Fruit fly (Drosophila melanogaster) whole organism, adult: ENCODE measurements around the gene CG12071.

Source experiments
- CG11617 ChIP-seq: fragments of 200-800 bp; sonication (Bioruptor generic); optimal IDR thresholded peaks from 2 replicates; lab custom pipeline; 2017; ENCODE audit warnings: mild to moderate bottlenecking, missing biosample characterization, missing genetic modification reagents, missing genetic modification characterization
- CG12768 ChIP-seq: fragments of 200-800 bp; sonication (Bioruptor generic); optimal IDR thresholded peaks from 2 replicates; lab custom pipeline; 2017; ENCODE audit warnings: missing biosample characterization, missing genetic modification characterization, mild to moderate bottlenecking, moderate library complexity, missing genetic modification reagents
- CG14711 ChIP-seq: fragments of 200-800 bp; sonication (Bioruptor generic); optimal IDR thresholded peaks from 2 replicates; lab custom pipeline; 2018; ENCODE audit warnings: missing biosample characterization, mild to moderate bottlenecking, missing genetic modification characterization, moderate library complexity
- CG1620 ChIP-seq: fragments of 200-800 bp; sonication (Bioruptor generic); optimal IDR thresholded peaks from 2 replicates; lab custom pipeline; 2016; ENCODE audit warnings: missing biosample characterization, missing genetic modification characterization
- CG33017 ChIP-seq: fragments of 200-800 bp; sonication (Bioruptor generic); optimal IDR thresholded peaks from 2 replicates; lab custom pipeline; 2018; ENCODE audit warnings: missing biosample characterization, mild to moderate bottlenecking, missing genetic modification characterization, moderate library complexity
- CG5204 ChIP-seq: fragments of 200-800 bp; sonication (Bioruptor generic); optimal IDR thresholded peaks from 2 replicates; lab custom pipeline; 2016; ENCODE audit warnings: missing biosample characterization, missing genetic modification characterization
- CG7045 ChIP-seq: fragments of 200-800 bp; sonication (Bioruptor generic); optimal IDR thresholded peaks from 2 replicates; lab custom pipeline; 2017; ENCODE audit warnings: missing biosample characterization, mild to moderate bottlenecking, missing genetic modification characterization
- CG7101 ChIP-seq: fragments of 200-800 bp; sonication (Bioruptor generic); optimal IDR thresholded peaks from 2 replicates; lab custom pipeline; 2018; ENCODE audit warnings: missing biosample characterization, mild to moderate bottlenecking, missing genetic modification characterization, moderate library complexity
- Clk ChIP-seq: fragments of 200-800 bp; sonication (Bioruptor generic); optimal IDR thresholded peaks from 2 replicates; lab custom pipeline; 2017; ENCODE audit warnings: missing biosample characterization, missing genetic modification characterization
- Crg-1 ChIP-seq: fragments of 200-800 bp; sonication (Bioruptor generic); optimal IDR thresholded peaks from 2 replicates; lab custom pipeline; 2016; ENCODE audit warnings: missing biosample characterization, missing genetic modification characterization
- Hr96 ChIP-seq: fragments of 200-800 bp; sonication (Bioruptor generic); optimal IDR thresholded peaks from 2 replicates; lab custom pipeline; 2016; ENCODE audit warnings: missing biosample characterization, missing genetic modification characterization
- Mnt ChIP-seq: fragments of 200-800 bp; sonication (Bioruptor generic); optimal IDR thresholded peaks from 2 replicates; lab custom pipeline; 2016; ENCODE audit warnings: missing biosample characterization, mild to moderate bottlenecking, missing genetic modification characterization
- bab1 ChIP-seq: fragments of 200-800 bp; sonication (Bioruptor generic); optimal IDR thresholded peaks from 3 replicates; lab custom pipeline; 2019; ENCODE audit warnings: missing biosample characterization, mild to moderate bottlenecking, missing genetic modification characterization, moderate library complexity
- cic ChIP-seq: fragments of 200-800 bp; sonication (Bioruptor generic); optimal IDR thresholded peaks from 2 replicates; lab custom pipeline; 2017; ENCODE audit warnings: missing biosample characterization, mild to moderate bottlenecking, missing genetic modification characterization, moderate library complexity
- cnc ChIP-seq, 2 experiments: fragments of >200 bp; optimal IDR thresholded peaks; 2 replicates each; lab custom pipeline; 2017
- kay ChIP-seq: fragments of 200-800 bp; sonication (Bioruptor generic); peaks from one replicate; lab custom pipeline; 2016; ENCODE audit warnings: missing biosample characterization, missing genetic modification characterization, borderline replicate concordance
- ovo ChIP-seq: fragments of 200-800 bp; sonication (Bioruptor generic); optimal IDR thresholded peaks from 2 replicates; lab custom pipeline; 2016; ENCODE audit warnings: missing biosample characterization, missing genetic modification characterization
- pad ChIP-seq: fragments of 200-800 bp; sonication (Bioruptor generic); optimal IDR thresholded peaks from 3 replicates; lab custom pipeline; 2017; ENCODE audit warnings: missing biosample characterization, missing genetic modification characterization, mild to moderate bottlenecking, moderate library complexity, missing genetic modification reagents
- tj ChIP-seq: fragments of 200-800 bp; sonication (Bioruptor generic); optimal IDR thresholded peaks from 3 replicates; lab custom pipeline; 2017; ENCODE audit warnings: missing biosample characterization, mild to moderate bottlenecking, missing genetic modification characterization, moderate library complexity
- toe ChIP-seq: fragments of 200-800 bp; sonication (Bioruptor generic); optimal IDR thresholded peaks from 2 replicates; lab custom pipeline; 2016; ENCODE audit warnings: missing biosample characterization, missing genetic modification characterization

The CG12071 gene

DNA sequence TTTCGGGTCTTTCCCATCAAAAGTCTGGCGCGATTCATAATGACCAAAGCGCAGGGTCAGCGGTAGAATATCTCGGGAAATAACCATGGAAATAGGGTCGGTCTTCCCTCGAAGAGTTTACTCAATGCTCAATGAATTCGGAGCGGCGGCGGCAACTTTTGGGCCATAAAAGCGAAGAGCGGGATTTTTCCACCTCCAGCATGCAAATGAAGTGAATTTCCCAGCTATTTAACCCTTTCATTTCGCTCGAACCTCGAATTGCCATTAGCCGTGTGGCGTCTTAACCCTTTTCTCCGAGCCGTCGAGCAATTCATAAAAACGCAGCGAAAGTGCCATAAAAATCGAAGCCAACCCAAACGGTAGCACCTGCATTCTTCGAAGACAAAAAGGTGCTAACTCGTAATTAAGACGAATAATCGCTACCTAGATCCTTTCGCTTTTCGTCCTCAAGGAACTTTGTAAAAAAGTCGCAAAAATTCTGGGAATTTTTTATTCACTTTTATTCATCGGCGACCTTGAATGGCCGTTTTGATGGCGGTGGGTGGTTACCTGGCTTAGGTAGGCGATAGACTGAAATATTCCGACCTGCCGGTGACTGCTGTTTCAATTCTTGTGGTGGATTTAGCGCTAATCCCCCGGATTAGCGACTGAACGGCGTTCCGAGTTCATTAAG is 31.2 kb downstream of the CG12071 start:
- no peak for TF ChIP-seq toe (GFP tag; lab: Kevin White, UChicago)
- no peak for TF ChIP-seq CG14711 (tag; lab: Kevin White, UChicago)
- no peak for TF ChIP-seq Crg-1 (GFP tag; lab: Kevin White, UChicago)
- no peak for TF ChIP-seq CG7045
- TF ChIP-seq Mnt (GFP tag; lab: Kevin White, UChicago), result no peak
- TF ChIP-seq kay (GFP tag; lab: Kevin White, UChicago), result no peak
- no peak for TF ChIP-seq CG1620 (GFP tag; lab: Kevin White, UChicago)
- TF ChIP-seq Hr96 (GFP tag; lab: Kevin White, UChicago), result no peak
- TF ChIP-seq CG12768 (GFP tag; lab: Kevin White, UChicago), result no peak
- no peak for TF ChIP-seq ovo (GFP tag; lab: Kevin White, UChicago)
- no peak for TF ChIP-seq tj
- TF ChIP-seq cnc (optimal IDR thresholded peaks at IDR 0.05; lab: Kevin White, UChicago), result no peak
- no peak for TF ChIP-seq CG33017 (tag; lab: Kevin White, UChicago)
- no peak for TF ChIP-seq cic
- no peak for TF ChIP-seq CG7101
- no peak for TF ChIP-seq pad (GFP tag; lab: Kevin White, UChicago)
- TF ChIP-seq Clk, result no peak
- no peak for TF ChIP-seq CG11617

dm6 chr3R:30844436-30844835 is 36.4 kb downstream of the CG12071 start:
- TF ChIP-seq CG5204 (GFP tag; lab: Kevin White, UChicago), result no peak
- no peak for TF ChIP-seq CG12768 (GFP tag; lab: Kevin White, UChicago)
- no peak for TF ChIP-seq ovo (GFP tag; lab: Kevin White, UChicago)
- no peak for TF ChIP-seq cic
- TF ChIP-seq kay (GFP tag; lab: Kevin White, UChicago), result no peak
- TF ChIP-seq Crg-1 (GFP tag; lab: Kevin White, UChicago), result no peak
- no peak for TF ChIP-seq Mnt (GFP tag; lab: Kevin White, UChicago)
- TF ChIP-seq Clk, result no peak
- no peak for TF ChIP-seq cnc (optimal IDR thresholded peaks at IDR 0.05; lab: Kevin White, UChicago)
- no peak for TF ChIP-seq CG33017 (tag; lab: Kevin White, UChicago)
- no peak for TF ChIP-seq CG7045
- no peak for TF ChIP-seq CG14711 (tag; lab: Kevin White, UChicago)

dm6 chr3R:30843709-30844108 is 37.1 kb downstream of the CG12071 start:
- TF ChIP-seq CG33017 (tag; lab: Kevin White, UChicago) (no peak), CG11617 (no peak), CG7045 (no peak), Clk (no peak), ovo (GFP tag; lab: Kevin White, UChicago) (no peak), Mnt (GFP tag; lab: Kevin White, UChicago) (no peak), cnc (optimal IDR thresholded peaks at IDR 0.05; lab: Kevin White, UChicago) (no peak), tj (no peak), CG5204 (GFP tag; lab: Kevin White, UChicago) (no peak), CG1620 (GFP tag; lab: Kevin White, UChicago) (no peak), CG7101 (no peak), CG12768 (GFP tag; lab: Kevin White, UChicago) (no peak), toe (GFP tag; lab: Kevin White, UChicago) (no peak), kay (GFP tag; lab: Kevin White, UChicago) (no peak), Crg-1 (GFP tag; lab: Kevin White, UChicago) (no peak)

- TF ChIP-seq Crg-1 (GFP tag; lab: Kevin White, UChicago), result no peak
These were observed 38.0 kb downstream of the CG12071 start for dm6 chr3R:30842639-30843476.

DNA sequence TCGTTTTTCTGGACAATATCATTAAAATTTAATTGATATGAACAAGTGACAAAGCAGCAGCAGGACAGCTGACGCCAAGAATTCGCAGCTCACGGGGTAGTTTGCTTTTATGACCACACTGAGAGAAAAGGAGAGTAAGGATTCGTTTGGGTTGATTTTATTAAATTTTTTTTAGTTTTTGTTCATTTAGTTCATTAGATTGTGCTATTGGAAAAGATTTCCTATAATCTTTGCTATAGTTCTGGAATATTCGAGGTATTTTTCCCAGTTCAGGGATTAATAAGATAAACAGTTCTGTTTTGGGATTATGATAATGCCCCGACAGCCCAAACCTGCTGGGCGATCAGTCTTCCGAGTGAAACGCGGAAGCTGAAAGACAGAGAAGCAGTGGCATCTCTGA is 38.6 kb downstream of the CG12071 start:
- TF ChIP-seq kay (GFP tag; lab: Kevin White, UChicago) (no peak), Clk (no peak), tj (no peak), CG33017 (tag; lab: Kevin White, UChicago) (no peak)

- TF ChIP-seq CG5204 (GFP tag; lab: Kevin White, UChicago), result no peak
- no peak for TF ChIP-seq Mnt (GFP tag; lab: Kevin White, UChicago)
- no peak for TF ChIP-seq CG11617
- TF ChIP-seq ovo (GFP tag; lab: Kevin White, UChicago), result no peak
- no peak for TF ChIP-seq CG1620 (GFP tag; lab: Kevin White, UChicago)
- TF ChIP-seq CG7045, result no peak
- no peak for TF ChIP-seq Hr96 (GFP tag; lab: Kevin White, UChicago)
- no peak for TF ChIP-seq cnc (optimal IDR thresholded peaks at IDR 0.05; lab: Kevin White, UChicago)
- TF ChIP-seq Clk, result no peak
- TF ChIP-seq kay (GFP tag; lab: Kevin White, UChicago), result no peak
- TF ChIP-seq CG14711 (tag; lab: Kevin White, UChicago), result no peak
- TF ChIP-seq Crg-1 (GFP tag; lab: Kevin White, UChicago), result no peak
- TF ChIP-seq bab1 (GFP tag; lab: Kevin White, UChicago), result no peak
- no peak for TF ChIP-seq toe (GFP tag; lab: Kevin White, UChicago)
- no peak for TF ChIP-seq CG12768 (GFP tag; lab: Kevin White, UChicago)
- no peak for TF ChIP-seq CG7101
- TF ChIP-seq pad (GFP tag; lab: Kevin White, UChicago), result no peak
These were observed 40.1 kb downstream of the CG12071 start for dm6 chr3R:30840741-30841140.
